Fruit fly (Drosophila melanogaster) whole organism, embryonic: ENCODE measurements around the gene CG4951.
A peak's percentile ranks its signal among the peaks of the same experiment; 100 is the strongest.

Experiments used
- CG17912 ChIP-seq: fragments of 200-800 bp; sonication (Bioruptor generic); optimal IDR thresholded peaks from 2 replicates; lab custom pipeline; 2018; ENCODE audit warnings: missing biosample characterization, mild to moderate bottlenecking, missing genetic modification characterization
- CG18262 ChIP-seq: fragments of 200-800 bp; optimal IDR thresholded peaks from 3 replicates; lab custom pipeline; 2019; ENCODE audit warnings: missing biosample characterization, mild to moderate bottlenecking, missing genetic modification characterization, moderate library complexity
- CG2120 ChIP-seq: fragments of 200-800 bp; sonication (Bioruptor generic); optimal IDR thresholded peaks from 3 replicates; lab custom pipeline; 2016; ENCODE audit warnings: missing biosample characterization, missing genetic modification characterization
- CG2889 ChIP-seq: fragments of 200-800 bp; sonication (Bioruptor generic); IDR thresholded peaks from 3 replicates; pipeline ENCODE4 v1.3.6; 2022; ENCODE audit warnings: missing biosample characterization, missing genetic modification characterization
- CG30403 ChIP-seq: fragments of 200-800 bp; sonication (Bioruptor generic); optimal IDR thresholded peaks from 3 replicates; lab custom pipeline; 2016; ENCODE audit warnings: missing biosample characterization, missing genetic modification characterization
- CG31365 ChIP-seq: fragments of 200-800 bp; sonication (Bioruptor generic); optimal IDR thresholded peaks from 2 replicates; lab custom pipeline; 2018; ENCODE audit warnings: missing biosample characterization, mild to moderate bottlenecking, missing genetic modification characterization
- CG31388 ChIP-seq: fragments of 200-800 bp; sonication (Bioruptor generic); optimal IDR thresholded peaks from 2 replicates; lab custom pipeline; 2016; ENCODE audit warnings: missing biosample characterization, missing genetic modification characterization
- CG33557 ChIP-seq: fragments of 200-800 bp; sonication (Bioruptor generic); optimal IDR thresholded peaks from 2 replicates; lab custom pipeline; 2019; ENCODE audit warnings: missing biosample characterization, mild to moderate bottlenecking, missing genetic modification characterization, moderate library complexity
- CG3726 ChIP-seq: fragments of 200-800 bp; sonication (Bioruptor generic); IDR thresholded peaks from 3 replicates; pipeline ENCODE4, ENCODE4 v1.3.6; 2022; ENCODE audit warnings: missing biosample characterization, missing genetic modification characterization
- CG3847 ChIP-seq: fragments of 200-800 bp; sonication (Bioruptor generic); IDR thresholded peaks from 2 replicates; pipeline ENCODE4 v1.3.6; 2022; ENCODE audit warnings: missing biosample characterization, missing genetic modification characterization
- CG5245 ChIP-seq: fragments of 200-800 bp; sonication (Bioruptor generic); optimal IDR thresholded peaks from 3 replicates; lab custom pipeline; 2016; ENCODE audit warnings: missing biosample characterization, missing genetic modification characterization
- CG6683 ChIP-seq: fragments of 200-800 bp; sonication (Bioruptor generic); optimal IDR thresholded peaks from 2 replicates; lab custom pipeline; 2017; ENCODE audit warnings: missing biosample characterization, mild to moderate bottlenecking, missing genetic modification characterization, missing genetic modification reagents
- CG7271 ChIP-seq: fragments of 200-800 bp; sonication (Bioruptor generic); optimal IDR thresholded peaks from 2 replicates; lab custom pipeline; 2018; ENCODE audit warnings: missing biosample characterization, mild to moderate bottlenecking, missing genetic modification characterization, moderate library complexity
- CG8281 ChIP-seq: fragments of 200-800 bp; sonication (Bioruptor generic); optimal IDR thresholded peaks from 2 replicates; lab custom pipeline; 2018; ENCODE audit warnings: missing biosample characterization, mild to moderate bottlenecking, missing genetic modification characterization, moderate library complexity
- CG9437 ChIP-seq: fragments of 200-800 bp; sonication (Bioruptor generic); optimal IDR thresholded peaks from 2 replicates; lab custom pipeline; 2018; ENCODE audit warnings: missing biosample characterization, mild to moderate bottlenecking, missing genetic modification characterization
- Deaf1 ChIP-seq: fragments of 200-800 bp; optimal IDR thresholded peaks from 3 replicates; lab custom pipeline; 2019; ENCODE audit warnings: missing biosample characterization, mild to moderate bottlenecking, missing genetic modification characterization, moderate library complexity
- Elba2 ChIP-seq: fragments of 200-800 bp; sonication (Bioruptor generic); optimal IDR thresholded peaks from 3 replicates; lab custom pipeline; 2016; ENCODE audit warnings: missing biosample characterization, missing genetic modification characterization
- H2.0 ChIP-seq: fragments of 200-800 bp; sonication (Bioruptor generic); IDR thresholded peaks from 2 replicates; pipeline ENCODE4 v1.3.6; 2022; ENCODE audit warnings: missing biosample characterization, missing genetic modification characterization
- HmgD ChIP-seq: fragments of 200-800 bp; sonication (Bioruptor generic); optimal IDR thresholded peaks from 3 replicates; lab custom pipeline; 2016; ENCODE audit warnings: missing biosample characterization, missing genetic modification characterization
- Hsf ChIP-seq: fragments of 200-800 bp; sonication (Bioruptor generic); optimal IDR thresholded peaks from 3 replicates; lab custom pipeline; 2016; ENCODE audit warnings: missing biosample characterization, missing genetic modification characterization
- Neu2 ChIP-seq: fragments of 200-800 bp; sonication (Bioruptor generic); optimal IDR thresholded peaks from 3 replicates; lab custom pipeline; 2016; ENCODE audit warnings: missing biosample characterization, missing genetic modification characterization, borderline replicate concordance
- NfI ChIP-seq: fragments of 200-800 bp; sonication (Bioruptor generic); optimal IDR thresholded peaks from 3 replicates; lab custom pipeline; 2018; ENCODE audit warnings: missing biosample characterization, mild to moderate bottlenecking, missing genetic modification characterization, moderate library complexity
- Ssrp ChIP-seq: fragments of 200-800 bp; sonication (Bioruptor generic); optimal IDR thresholded peaks from 2 replicates; lab custom pipeline; 2018; ENCODE audit warnings: missing biosample characterization, mild to moderate bottlenecking, missing genetic modification characterization, moderate library complexity
- ato ChIP-seq: fragments of 200-800 bp; sonication (Bioruptor generic); IDR thresholded peaks from 2 replicates; pipeline ENCODE4 v1.3.6; 2022; ENCODE audit warnings: missing biosample characterization, missing genetic modification characterization; ENCODE audit not compliant: partially characterized antibody
- br ChIP-seq: fragments of >200 bp; optimal IDR thresholded peaks from 2 replicates; lab custom pipeline; 2017
- btn ChIP-seq: fragments of 200-800 bp; sonication (Bioruptor generic); optimal IDR thresholded peaks from 2 replicates; lab custom pipeline; 2016; ENCODE audit warnings: missing biosample characterization, missing genetic modification characterization
- crc ChIP-seq: fragments of 200-800 bp; sonication (Bioruptor generic); optimal IDR thresholded peaks from 2 replicates; lab custom pipeline; 2016; ENCODE audit warnings: missing biosample characterization, missing genetic modification characterization
- fd102C ChIP-seq: fragments of 200-800 bp; sonication (Bioruptor generic); optimal IDR thresholded peaks from 2 replicates; lab custom pipeline; 2018; ENCODE audit warnings: missing biosample characterization, mild to moderate bottlenecking, missing genetic modification characterization, moderate library complexity
- gcm ChIP-seq: fragments of 200-800 bp; sonication (Bioruptor generic); optimal IDR thresholded peaks from 2 replicates; lab custom pipeline; 2019; ENCODE audit warnings: missing biosample characterization, mild to moderate bottlenecking, missing genetic modification characterization, moderate library complexity
- grn ChIP-seq: fragments of 200-800 bp; sonication (Bioruptor generic); optimal IDR thresholded peaks from 3 replicates; lab custom pipeline; 2017; ENCODE audit warnings: missing biosample characterization, missing genetic modification characterization
- gsb-n ChIP-seq: fragments of 200-800 bp; sonication (Bioruptor generic); optimal IDR thresholded peaks from 3 replicates; lab custom pipeline; 2018; ENCODE audit warnings: missing biosample characterization, mild to moderate bottlenecking, missing genetic modification characterization
- ken ChIP-seq: fragments of 200-800 bp; sonication (Bioruptor generic); IDR thresholded peaks from 3 replicates; pipeline ENCODE4 v1.3.6; 2022; ENCODE audit warnings: missing biosample characterization, missing genetic modification characterization
- nom ChIP-seq: fragments of 200-800 bp; sonication (Bioruptor generic); optimal IDR thresholded peaks from 2 replicates; lab custom pipeline; 2017; ENCODE audit warnings: missing biosample characterization, missing genetic modification characterization, mild to moderate bottlenecking, moderate library complexity, missing genetic modification reagents
- otp ChIP-seq: fragments of 200-800 bp; sonication (Bioruptor generic); IDR thresholded peaks from 3 replicates; pipeline ENCODE4, ENCODE4 v1.3.6; 2022; ENCODE audit warnings: missing biosample characterization, missing genetic modification characterization
- pan ChIP-seq, 4 experiments: fragments of >200 bp in 3 of 4; fragments of 200-800 bp in 1 of 4; sonication (Bioruptor generic) in 1 of 4; optimal IDR thresholded peaks in 3 of 4; IDR thresholded peaks in 1 of 4; 2 replicates each; pipeline versions ENCODE4 v1.3.6 to Lab custom; 2017 to 2022; ENCODE audit warnings: missing biosample characterization in 2 of 4, missing genetic modification characterization in 2 of 4, mixed read lengths in 1 of 4
- pb ChIP-seq: fragments of 200-800 bp; sonication (Bioruptor generic); optimal IDR thresholded peaks from 3 replicates; lab custom pipeline; 2016; ENCODE audit warnings: missing biosample characterization, missing genetic modification characterization
- pfk ChIP-seq: fragments of 200-800 bp; sonication (Bioruptor generic); optimal IDR thresholded peaks from 2 replicates; lab custom pipeline; 2018; ENCODE audit warnings: missing biosample characterization, mild to moderate bottlenecking, missing genetic modification characterization, moderate library complexity
- sc ChIP-seq, 3 experiments: fragments of >200 bp in 2 of 3; fragments of 200-800 bp in 1 of 3; sonication (Bioruptor generic) in 1 of 3; optimal IDR thresholded peaks; 2 replicates in 2 of 3; 3 replicates in 1 of 3; lab custom pipeline; 2017; ENCODE audit warnings: mild to moderate bottlenecking in 1 of 3, missing biosample characterization in 1 of 3, missing genetic modification characterization in 1 of 3, missing genetic modification reagents in 1 of 3
- shn ChIP-seq: fragments of 200-800 bp; sonication (Bioruptor generic); optimal IDR thresholded peaks from 3 replicates; lab custom pipeline; 2016; ENCODE audit warnings: missing biosample characterization, missing genetic modification characterization
- slou ChIP-seq: fragments of 200-800 bp; sonication (Bioruptor generic); optimal IDR thresholded peaks from 3 replicates; lab custom pipeline; 2016; ENCODE audit warnings: missing biosample characterization, missing genetic modification characterization
- sqz ChIP-seq: fragments of 200-800 bp; sonication (Bioruptor generic); optimal IDR thresholded peaks from 3 replicates; lab custom pipeline; 2018; ENCODE audit warnings: missing biosample characterization, mild to moderate bottlenecking, missing genetic modification characterization
- stwl ChIP-seq: fragments of 200-800 bp; sonication (Bioruptor generic); optimal IDR thresholded peaks from 3 replicates; lab custom pipeline; 2018; ENCODE audit warnings: missing biosample characterization, mild to moderate bottlenecking, missing genetic modification characterization, moderate library complexity
- tgo ChIP-seq: fragments of 200-800 bp; sonication (Bioruptor generic); IDR thresholded peaks from 3 replicates; pipeline ENCODE4 v1.3.6; 2022; ENCODE audit warnings: missing biosample characterization, missing genetic modification characterization
- unc-4 ChIP-seq: fragments of 200-800 bp; sonication (Bioruptor generic); IDR thresholded peaks from 2 replicates; pipeline ENCODE4 v1.3.6; 2022; ENCODE audit warnings: missing biosample characterization, missing genetic modification characterization; ENCODE audit not compliant: partially characterized antibody
- zf30C ChIP-seq: fragments of 200-800 bp; sonication (Bioruptor generic); optimal IDR thresholded peaks from 3 replicates; lab custom pipeline; 2018; ENCODE audit warnings: missing biosample characterization, mild to moderate bottlenecking, missing genetic modification characterization

The CG4951 gene

DNA sequence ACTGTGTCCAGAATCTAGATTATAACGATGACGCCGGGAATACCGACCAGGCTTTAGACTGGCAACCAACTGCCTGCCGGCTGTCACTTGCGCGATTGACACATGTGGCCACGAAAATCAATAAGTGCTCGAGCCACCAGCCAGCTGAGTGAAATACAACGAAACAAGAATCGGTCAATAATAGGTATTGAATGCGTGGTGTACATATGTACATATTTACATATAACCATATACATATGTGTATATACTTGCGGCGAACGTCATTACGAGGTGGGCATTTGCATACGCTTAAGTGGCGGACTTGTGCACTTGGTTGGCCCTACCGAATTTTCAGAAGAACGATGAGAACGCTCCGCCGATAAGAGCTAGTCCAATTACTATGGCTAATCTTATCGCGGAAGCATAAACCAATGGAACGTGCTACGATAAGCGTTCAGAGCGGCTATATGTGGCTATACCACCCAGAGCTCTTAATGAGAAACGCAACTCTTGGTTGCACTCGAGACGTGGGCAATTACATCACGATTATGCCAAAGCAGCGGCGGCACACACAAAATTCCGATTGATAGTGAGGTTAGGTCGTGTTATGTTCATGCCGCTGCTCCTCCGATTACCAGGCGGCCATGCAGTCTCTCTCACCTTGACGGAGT is 7.2 kb downstream of the CG4951 start (continued):
- TF ChIP-seq sc (optimal IDR thresholded peaks at IDR 0.05; lab: Kevin White, UChicago) (no peak), sc (GFP tag; optimal IDR thresholded peaks at IDR 0.05; lab: Kevin White, UChicago) (no peak), CG31365 (tag; lab: Kevin White, UChicago) (no peak), CG17912 (no peak), Neu2 (GFP tag; lab: Kevin White, UChicago) (no peak), br (lab: Kevin White, UChicago) (no peak), CG3847 (no peak), crc (GFP tag; lab: Kevin White, UChicago) (no peak), NfI (GFP tag; lab: Kevin White, UChicago) (no peak), CG8281 (tag; lab: Kevin White, UChicago) (no peak), otp (GFP tag; lab: Robert Waterston, UW) (no peak), nom (GFP tag; lab: Kevin White, UChicago) (no peak), CG3726 (GFP tag; lab: Robert Waterston, UW) (no peak), pan (optimal IDR thresholded peaks at IDR 0.05; lab: Kevin White, UChicago) (no peak), pan (GFP tag; optimal IDR thresholded peaks at IDR 0.05 in 1 of 2, IDR thresholded peaks at IDR 0.05 in 1 of 2) (no peak), CG7271 (tag; lab: Kevin White, UChicago) (no peak), Elba2 (GFP tag; lab: Kevin White, UChicago) (no peak), slou (GFP tag; lab: Kevin White, UChicago) (no peak), CG31388 (GFP tag; lab: Kevin White, UChicago) (no peak), ato (GFP tag; lab: Robert Waterston, UW) (no peak), Ssrp (tag; lab: Kevin White, UChicago) (no peak), H2.0 (GFP tag; lab: Robert Waterston, UW) (no peak), CG5245 (GFP tag; lab: Kevin White, UChicago) (no peak), CG18262 (no peak), CG9437 (GFP tag; lab: Kevin White, UChicago) (no peak), shn (no peak), CG6683 (GFP tag; lab: Kevin White, UChicago) (no peak), pb (GFP tag; lab: Kevin White, UChicago) (no peak), Deaf1 (no peak), ken (GFP tag; lab: Robert Waterston, UW) (no peak), zf30C (GFP tag; lab: Kevin White, UChicago) (no peak), CG30403 (no peak), stwl (tag; lab: Kevin White, UChicago) (no peak), sqz (GFP tag; lab: Kevin White, UChicago) (no peak), fd102C (GFP tag; lab: Kevin White, UChicago) (no peak), tgo (no peak), CG2120 (GFP tag; lab: Kevin White, UChicago) (no peak), CG2889 (GFP tag; lab: Robert Waterston, UW) (no peak), grn (GFP tag; lab: Kevin White, UChicago) (no peak), gsb-n (no peak), gcm (GFP tag; lab: Kevin White, UChicago) (peak; percentile 11), pfk (GFP tag; lab: Kevin White, UChicago) (peak; percentile 10), HmgD (GFP tag; lab: Kevin White, UChicago) (no peak), CG33557 (GFP tag; lab: Kevin White, UChicago) (peak; percentile 77), btn (GFP tag; lab: Kevin White, UChicago) (no peak), Hsf (GFP tag; lab: Kevin White, UChicago) (no peak), unc-4 (GFP tag; lab: Robert Waterston, UW) (no peak)
